Fruit fly (Drosophila melanogaster) whole organism, pupa: Measurements from ENCODE around the gene CG33688.

Experiments
- CG10348 ChIP-seq: fragments of 200-800 bp; sonication (Bioruptor generic); IDR thresholded peaks from 2 replicates; pipeline ENCODE4 v1.3.6; 2022; ENCODE audit warnings: missing biosample characterization, missing genetic modification characterization
- CG12605 ChIP-seq: fragments of 200-800 bp; sonication (Bioruptor generic); IDR thresholded peaks from 2 replicates; pipeline ENCODE4 v1.3.6; 2022; ENCODE audit warnings: missing biosample characterization, missing genetic modification characterization
- CG13204 ChIP-seq: fragments of 200-800 bp; sonication (Bioruptor generic); optimal IDR thresholded peaks from 2 replicates; lab custom pipeline; 2018; ENCODE audit warnings: missing biosample characterization, mild to moderate bottlenecking, missing genetic modification characterization, moderate library complexity
- CG14655 ChIP-seq: fragments of 200-800 bp; sonication (Bioruptor generic); optimal IDR thresholded peaks from 3 replicates; lab custom pipeline; 2017; ENCODE audit warnings: mild to moderate bottlenecking, missing biosample characterization, missing genetic modification reagents, missing genetic modification characterization
- CG15710 ChIP-seq: fragments of 200-800 bp; sonication (Bioruptor generic); optimal IDR thresholded peaks from 2 replicates; lab custom pipeline; 2018; ENCODE audit warnings: missing biosample characterization, mild to moderate bottlenecking, missing genetic modification characterization, moderate library complexity
- CG17806 ChIP-seq: fragments of 200-800 bp; sonication (Bioruptor generic); optimal IDR thresholded peaks from 2 replicates; lab custom pipeline; 2018; ENCODE audit warnings: missing biosample characterization, mild to moderate bottlenecking, missing genetic modification characterization, moderate library complexity
- CG32121 ChIP-seq: fragments of 200-800 bp; sonication (Bioruptor generic); IDR thresholded peaks from 2 replicates; pipeline ENCODE4 v1.3.6; 2022; ENCODE audit warnings: missing biosample characterization, missing genetic modification characterization
- CG34367 ChIP-seq: fragments of 200-800 bp; sonication (Bioruptor generic); optimal IDR thresholded peaks from 2 replicates; lab custom pipeline; 2018; ENCODE audit warnings: missing biosample characterization, mild to moderate bottlenecking, missing genetic modification characterization
- CG4496 ChIP-seq: fragments of 200-800 bp; sonication (Bioruptor generic); IDR thresholded peaks from 3 replicates; pipeline ENCODE4 v1.3.6; 2022; ENCODE audit warnings: missing biosample characterization, missing genetic modification characterization
- CG8159 ChIP-seq: fragments of 200-800 bp; sonication (Bioruptor generic); optimal IDR thresholded peaks from 3 replicates; lab custom pipeline; 2018; ENCODE audit warnings: missing biosample characterization, mild to moderate bottlenecking, missing genetic modification characterization, moderate library complexity
- CG8301 ChIP-seq: fragments of 200-800 bp; sonication (Bioruptor generic); optimal IDR thresholded peaks from 2 replicates; lab custom pipeline; 2018; ENCODE audit warnings: missing biosample characterization, mild to moderate bottlenecking, missing genetic modification characterization
- CG9948 ChIP-seq: fragments of 200-800 bp; sonication (Bioruptor generic); optimal IDR thresholded peaks from 2 replicates; lab custom pipeline; 2018; ENCODE audit warnings: missing biosample characterization, mild to moderate bottlenecking, missing genetic modification characterization, moderate library complexity
- D1 ChIP-seq: fragments of 200-800 bp; sonication (Bioruptor generic); optimal IDR thresholded peaks from 2 replicates; lab custom pipeline; 2018; ENCODE audit warnings: missing biosample characterization, mild to moderate bottlenecking, missing genetic modification characterization, moderate library complexity
- EcR ChIP-seq: fragments of 200-800 bp; sonication (Bioruptor generic); optimal IDR thresholded peaks from 3 replicates; lab custom pipeline; 2019; ENCODE audit warnings: missing biosample characterization, missing genetic modification characterization, mild to moderate bottlenecking, moderate library complexity, missing genetic modification reagents
- Ets98B ChIP-seq: fragments of 200-800 bp; sonication (Bioruptor generic); IDR thresholded peaks from 2 replicates; pipeline ENCODE4 v1.3.6; 2022; ENCODE audit warnings: missing biosample characterization, missing genetic modification characterization
- Pif1A ChIP-seq: fragments of 200-800 bp; sonication (Bioruptor generic); optimal IDR thresholded peaks from 3 replicates; lab custom pipeline; 2016; ENCODE audit warnings: missing biosample characterization, missing genetic modification characterization
- Pif1B ChIP-seq: fragments of 200-800 bp; sonication (Bioruptor generic); optimal IDR thresholded peaks from 3 replicates; lab custom pipeline; 2016; ENCODE audit warnings: missing biosample characterization, missing genetic modification characterization
- Snoo ChIP-seq: fragments of 200-800 bp; sonication (Bioruptor generic); optimal IDR thresholded peaks from 3 replicates; lab custom pipeline; 2017; ENCODE audit warnings: missing biosample characterization, mild to moderate bottlenecking, missing genetic modification characterization, inconsistent platforms
- fd96Ca ChIP-seq: fragments of 200-800 bp; sonication (Bioruptor generic); IDR thresholded peaks from 3 replicates; pipeline ENCODE4 v1.3.6; 2022; ENCODE audit warnings: missing biosample characterization, missing genetic modification characterization
- gl ChIP-seq: fragments of 200-800 bp; sonication (Bioruptor generic); optimal IDR thresholded peaks from 2 replicates; lab custom pipeline; 2018; ENCODE audit warnings: missing biosample characterization, mild to moderate bottlenecking, missing genetic modification characterization
- rn ChIP-seq: fragments of 200-800 bp; sonication (Bioruptor generic); IDR thresholded peaks from 2 replicates; pipeline ENCODE4 v1.3.6; 2022; ENCODE audit warnings: missing biosample characterization, missing genetic modification characterization

Gene CG33688

dm6 chr3L:16197450-16197918, 1.5 kb upstream of the CG33688 start, which contains the start of gene CG33687:
TSS of gene CG33687 (plus strand) at chr3L:16197868.
- TF ChIP-seq rn (GFP tag; lab: Robert Waterston, UW) (no peak), gl (tag; lab: Kevin White, UChicago) (no peak), Snoo (tag; lab: Kevin White, UChicago) (no peak), CG17806 (tag; lab: Kevin White, UChicago) (no peak), CG8159 (tag; lab: Kevin White, UChicago) (no peak), EcR (GFP tag; lab: Kevin White, UChicago) (no peak), CG32121 (GFP tag; lab: Robert Waterston, UW) (no peak), fd96Ca (no peak), CG13204 (GFP tag; lab: Kevin White, UChicago) (no peak), CG4496 (GFP tag; lab: Robert Waterston, UW) (no peak), Ets98B (GFP tag; lab: Robert Waterston, UW) (no peak)
- TF ChIP-seq, all 21 proteins: peak for 0

dm6 chr3L:16199929-16200328, 909 bp downstream of the CG33688 start, which contains the start of gene CG33689:
TSS of gene CG33689 (plus strand) at chr3L:16200229.
- TF ChIP-seq CG8301 = no peak
- TF ChIP-seq CG10348 = no peak
- TF ChIP-seq CG12605 = no peak
- TF ChIP-seq CG8159 (tag; lab: Kevin White, UChicago) = no peak
- no peak for TF ChIP-seq CG4496 (GFP tag; lab: Robert Waterston, UW)
- TF ChIP-seq CG15710 (tag; lab: Kevin White, UChicago) = no peak
- TF ChIP-seq gl (tag; lab: Kevin White, UChicago) = no peak

dm6 chr3L:16201028-16201427, 2.0 kb downstream of the CG33688 start, which contains the start of gene dls:
TSS of gene dls (plus strand) at chr3L:16201328.
- TF ChIP-seq CG34367 (no peak), CG12605 (no peak), Ets98B (GFP tag; lab: Robert Waterston, UW) (no peak), CG9948 (tag; lab: Kevin White, UChicago) (no peak), CG10348 (no peak), CG17806 (tag; lab: Kevin White, UChicago) (no peak), CG8301 (no peak), gl (tag; lab: Kevin White, UChicago) (no peak), D1 (tag; lab: Kevin White, UChicago) (no peak), CG32121 (GFP tag; lab: Robert Waterston, UW) (no peak), fd96Ca (no peak), CG8159 (tag; lab: Kevin White, UChicago) (no peak), EcR (GFP tag; lab: Kevin White, UChicago) (no peak), rn (GFP tag; lab: Robert Waterston, UW) (no peak)

- peak; percentile 68 for TF ChIP-seq CG17806 (tag; lab: Kevin White, UChicago)
- TF ChIP-seq CG9948 (tag; lab: Kevin White, UChicago) = peak; percentile 64
- TF ChIP-seq EcR (GFP tag; lab: Kevin White, UChicago) = no peak
- peak; percentile 2 for TF ChIP-seq CG13204 (GFP tag; lab: Kevin White, UChicago)
- peak; percentile 37 for TF ChIP-seq Pif1A (GFP tag; lab: Kevin White, UChicago)
- TF ChIP-seq Pif1B (GFP tag; lab: Kevin White, UChicago) = peak; percentile 49
- peak; percentile 12 for TF ChIP-seq gl (tag; lab: Kevin White, UChicago)
- TF ChIP-seq Snoo (tag; lab: Kevin White, UChicago) = peak; percentile 52
- TF ChIP-seq rn (GFP tag; lab: Robert Waterston, UW) = no peak
- peak; percentile 61 for TF ChIP-seq CG8159 (tag; lab: Kevin White, UChicago)
- TF ChIP-seq CG8301 = peak; percentile 38
- TF ChIP-seq CG15710 (tag; lab: Kevin White, UChicago) = peak; percentile 57
- TF ChIP-seq D1 (tag; lab: Kevin White, UChicago) = no peak
- TF ChIP-seq CG12605 = no peak
- peak; percentile 34 for TF ChIP-seq CG34367
- no peak for TF ChIP-seq fd96Ca
- no peak for TF ChIP-seq CG32121 (GFP tag; lab: Robert Waterston, UW)
- no peak for TF ChIP-seq CG4496 (GFP tag; lab: Robert Waterston, UW)
- no peak for TF ChIP-seq CG10348
- no peak for TF ChIP-seq Ets98B (GFP tag; lab: Robert Waterston, UW)
- TF ChIP-seq CG14655 (GFP tag; lab: Kevin White, UChicago) = peak; percentile 64
These were observed 3.5 kb downstream of the CG33688 start for dm6 chr3L:16202550-16202949.

- TF ChIP-seq CG32121 (GFP tag; lab: Robert Waterston, UW) = peak; percentile 61
- peak; percentile 61 for TF ChIP-seq Ets98B (GFP tag; lab: Robert Waterston, UW)
- TF ChIP-seq CG13204 (GFP tag; lab: Kevin White, UChicago) = no peak
- TF ChIP-seq Pif1A (GFP tag; lab: Kevin White, UChicago) = peak; percentile 44
- TF ChIP-seq CG17806 (tag; lab: Kevin White, UChicago) = peak; percentile 75
- peak; percentile 76 for TF ChIP-seq CG9948 (tag; lab: Kevin White, UChicago)
- peak; percentile 65 for TF ChIP-seq Snoo (tag; lab: Kevin White, UChicago)
- no peak for TF ChIP-seq CG10348
- peak; percentile 39; the same call in 1 of the 2 replicates for TF ChIP-seq CG12605
- TF ChIP-seq CG34367 = peak; percentile 55
- TF ChIP-seq D1 (tag; lab: Kevin White, UChicago) = peak; percentile 32
- no peak for TF ChIP-seq EcR (GFP tag; lab: Kevin White, UChicago)
- peak; percentile 47 for TF ChIP-seq CG8301
- peak; percentile 10 for TF ChIP-seq Pif1B (GFP tag; lab: Kevin White, UChicago)
- TF ChIP-seq CG14655 (GFP tag; lab: Kevin White, UChicago) = peak; percentile 57
- TF ChIP-seq gl (tag; lab: Kevin White, UChicago) = peak; percentile 33
- TF ChIP-seq rn (GFP tag; lab: Robert Waterston, UW) = no peak; the same call in 1 of the 2 replicates
- TF ChIP-seq CG15710 (tag; lab: Kevin White, UChicago) = peak; percentile 76
- TF ChIP-seq fd96Ca = peak; percentile 59; the same call in 1 of the 3 replicates
- TF ChIP-seq CG8159 (tag; lab: Kevin White, UChicago) = peak; percentile 81
- TF ChIP-seq CG4496 (GFP tag; lab: Robert Waterston, UW) = peak; percentile 74
These were observed 4.2 kb downstream of the CG33688 start for dm6 chr3L:16203236-16203635.
